Fruit fly (Drosophila melanogaster) whole organism, embryonic: Measurements from ENCODE around the gene CG32537.

ENCODE experiments used
- Abd-B ChIP-seq: fragments of 200-800 bp; sonication (Bioruptor generic); optimal IDR thresholded peaks from 2 replicates; lab custom pipeline; 2018; ENCODE audit warnings: missing biosample characterization, mild to moderate bottlenecking, missing genetic modification characterization, moderate library complexity
- CG10209 ChIP-seq: fragments of 200-800 bp; sonication (Bioruptor generic); optimal IDR thresholded peaks from 3 replicates; lab custom pipeline; 2017; ENCODE audit warnings: missing biosample characterization, mild to moderate bottlenecking, missing genetic modification characterization, missing genetic modification reagents
- CG11456 ChIP-seq: fragments of 200-800 bp; sonication (Bioruptor generic); IDR thresholded peaks from 3 replicates; pipeline ENCODE4 v1.3.6; 2022; ENCODE audit warnings: missing biosample characterization, missing genetic modification characterization
- CG12219 ChIP-seq: fragments of 200-800 bp; sonication (Bioruptor generic); optimal IDR thresholded peaks from 3 replicates; lab custom pipeline; 2018; ENCODE audit warnings: missing biosample characterization, mild to moderate bottlenecking, missing genetic modification characterization
- CG12659 ChIP-seq: fragments of 200-800 bp; sonication (Bioruptor generic); optimal IDR thresholded peaks from 3 replicates; lab custom pipeline; 2017; ENCODE audit warnings: mild to moderate bottlenecking, missing biosample characterization, missing genetic modification reagents, missing genetic modification characterization
- CG12744 ChIP-seq: fragments of 200-800 bp; sonication (Bioruptor generic); optimal IDR thresholded peaks from 2 replicates; lab custom pipeline; 2016; ENCODE audit warnings: missing biosample characterization, missing genetic modification characterization
- CG13775 ChIP-seq: fragments of 200-800 bp; sonication (Bioruptor generic); optimal IDR thresholded peaks from 3 replicates; lab custom pipeline; 2017; ENCODE audit warnings: missing biosample characterization, mild to moderate bottlenecking, missing genetic modification characterization
- CG14441 ChIP-seq: fragments of 200-800 bp; sonication (Bioruptor generic); IDR thresholded peaks from 2 replicates; pipeline ENCODE4 v1.3.6; 2022; ENCODE audit warnings: missing biosample characterization, missing genetic modification characterization
- CG1832 ChIP-seq: fragments of 200-800 bp; sonication (Bioruptor generic); optimal IDR thresholded peaks from 2 replicates; lab custom pipeline; 2017; ENCODE audit warnings: missing biosample characterization, mild to moderate bottlenecking, missing genetic modification characterization, inconsistent platforms
- CG18599 ChIP-seq: fragments of 200-800 bp; sonication (Bioruptor generic); optimal IDR thresholded peaks from 3 replicates; lab custom pipeline; 2017; ENCODE audit warnings: missing biosample characterization, missing genetic modification characterization, mild to moderate bottlenecking, moderate library complexity, missing genetic modification reagents
- CG3838 ChIP-seq: fragments of 200-800 bp; sonication (Bioruptor generic); optimal IDR thresholded peaks from 3 replicates; lab custom pipeline; 2016; ENCODE audit warnings: missing biosample characterization, missing genetic modification characterization
- CG4730 ChIP-seq: fragments of 200-800 bp; sonication (Bioruptor generic); IDR thresholded peaks from 2 replicates; pipeline ENCODE4 v1.3.6; 2022; ENCODE audit warnings: missing biosample characterization, missing genetic modification characterization
- CG5245 ChIP-seq: fragments of 200-800 bp; sonication (Bioruptor generic); optimal IDR thresholded peaks from 3 replicates; lab custom pipeline; 2016; ENCODE audit warnings: missing biosample characterization, missing genetic modification characterization
- CG7357 ChIP-seq: fragments of 200-800 bp; sonication (Bioruptor generic); IDR thresholded peaks from 3 replicates; pipeline ENCODE4 v1.3.6; 2022; ENCODE audit warnings: missing biosample characterization, missing genetic modification characterization
- CG8281 ChIP-seq: fragments of 200-800 bp; sonication (Bioruptor generic); optimal IDR thresholded peaks from 2 replicates; lab custom pipeline; 2018; ENCODE audit warnings: missing biosample characterization, mild to moderate bottlenecking, missing genetic modification characterization, moderate library complexity
- Dbx ChIP-seq: fragments of 200-800 bp; sonication (Bioruptor generic); IDR thresholded peaks from 3 replicates; pipeline ENCODE4 v1.3.6; 2022; ENCODE audit warnings: missing biosample characterization, missing genetic modification characterization
- Fer2 ChIP-seq: fragments of 200-800 bp; sonication (Bioruptor generic); optimal IDR thresholded peaks from 2 replicates; lab custom pipeline; 2018; ENCODE audit warnings: missing biosample characterization, mild to moderate bottlenecking, missing genetic modification characterization, moderate library complexity
- HmgD ChIP-seq: fragments of 200-800 bp; sonication (Bioruptor generic); optimal IDR thresholded peaks from 3 replicates; lab custom pipeline; 2016; ENCODE audit warnings: missing biosample characterization, missing genetic modification characterization
- Hmr ChIP-seq: fragments of 200-800 bp; sonication (Bioruptor generic); optimal IDR thresholded peaks from 3 replicates; lab custom pipeline; 2017; ENCODE audit warnings: mild to moderate bottlenecking, missing biosample characterization, missing genetic modification reagents, missing genetic modification characterization
- Hmx ChIP-seq: fragments of 200-800 bp; sonication (Bioruptor generic); optimal IDR thresholded peaks from 2 replicates; lab custom pipeline; 2016; ENCODE audit warnings: missing biosample characterization, missing genetic modification characterization
- MTF-1 ChIP-seq: fragments of 200-800 bp; sonication (Bioruptor generic); optimal IDR thresholded peaks from 2 replicates; lab custom pipeline; 2018; ENCODE audit warnings: missing biosample characterization, mild to moderate bottlenecking, missing genetic modification characterization, borderline replicate concordance
- Mrtf ChIP-seq: fragments of 200-800 bp; sonication (Bioruptor generic); IDR thresholded peaks from 3 replicates; pipeline ENCODE4 v1.3.6; 2022; ENCODE audit warnings: missing biosample characterization, missing genetic modification characterization
- Nf-YC ChIP-seq: fragments of 200-800 bp; optimal IDR thresholded peaks from 3 replicates; lab custom pipeline; 2019; ENCODE audit warnings: missing biosample characterization, mild to moderate bottlenecking, missing genetic modification characterization, moderate library complexity
- Ptx1 ChIP-seq: fragments of 200-800 bp; sonication (Bioruptor generic); IDR thresholded peaks from 2 replicates; pipeline ENCODE4 v1.3.6; 2022; ENCODE audit warnings: missing biosample characterization, missing genetic modification characterization
- Rfx ChIP-seq: fragments of 200-800 bp; sonication (Bioruptor generic); IDR thresholded peaks from 2 replicates; pipeline ENCODE4 v1.3.6; 2022; ENCODE audit warnings: missing biosample characterization, missing genetic modification characterization
- Sry-δ ChIP-seq: fragments of 200-800 bp; sonication (Bioruptor generic); optimal IDR thresholded peaks from 2 replicates; lab custom pipeline; 2016; ENCODE audit warnings: missing biosample characterization, missing genetic modification characterization
- Tbp ChIP-seq: fragments of >200 bp; optimal IDR thresholded peaks from 2 replicates; lab custom pipeline; 2018; ENCODE audit warnings: missing biosample characterization, missing genetic modification characterization
- az2 ChIP-seq: fragments of 200-800 bp; sonication (Bioruptor generic); optimal IDR thresholded peaks from 3 replicates; lab custom pipeline; 2016; ENCODE audit warnings: missing biosample characterization, missing genetic modification characterization
- bbx ChIP-seq: fragments of 200-800 bp; sonication (Bioruptor generic); IDR thresholded peaks from 2 replicates; pipeline ENCODE4 v1.3.6; 2022; ENCODE audit warnings: missing biosample characterization, missing genetic modification characterization; ENCODE audit not compliant: partially characterized antibody
- chm ChIP-seq: fragments of 200-800 bp; sonication (Bioruptor generic); IDR thresholded peaks from 2 replicates; pipeline ENCODE4 v1.3.6; 2022; ENCODE audit warnings: missing biosample characterization, missing genetic modification characterization
- chn ChIP-seq: fragments of 200-800 bp; sonication (Bioruptor generic); optimal IDR thresholded peaks from 2 replicates; lab custom pipeline; 2016; ENCODE audit warnings: missing biosample characterization, missing genetic modification characterization
- crol ChIP-seq: fragments of 200-800 bp; sonication (Bioruptor generic); IDR thresholded peaks from 2 replicates; pipeline ENCODE4 v1.3.6; 2022; ENCODE audit warnings: missing biosample characterization, missing genetic modification characterization
- disco-r ChIP-seq: fragments of 200-800 bp; sonication (Bioruptor generic); optimal IDR thresholded peaks from 2 replicates; lab custom pipeline; 2016; ENCODE audit warnings: missing biosample characterization, missing genetic modification characterization
- dmrt11E ChIP-seq: fragments of 200-800 bp; sonication (Bioruptor generic); optimal IDR thresholded peaks from 3 replicates; lab custom pipeline; 2018; ENCODE audit warnings: missing biosample characterization, mild to moderate bottlenecking, missing genetic modification characterization, moderate library complexity
- dpn ChIP-seq, 2 experiments: fragments of 200-800 bp; sonication (Bioruptor generic); optimal IDR thresholded peaks; 3 replicates each; lab custom pipeline; 2016; ENCODE audit warnings: missing biosample characterization in 2 of 2, missing genetic modification characterization in 2 of 2
- en ChIP-seq: fragments of 200-800 bp; sonication (Bioruptor generic); optimal IDR thresholded peaks from 2 replicates; lab custom pipeline; 2016; ENCODE audit warnings: missing biosample characterization, missing genetic modification characterization
- hb ChIP-seq: fragments of 200-800 bp; sonication (Bioruptor generic); IDR thresholded peaks from 3 replicates; pipeline ENCODE4 v1.3.6; 2022; ENCODE audit warnings: missing biosample characterization, missing genetic modification characterization; ENCODE audit not compliant: partially characterized antibody
- jumu ChIP-seq: fragments of 200-800 bp; sonication (Bioruptor generic); optimal IDR thresholded peaks from 3 replicates; lab custom pipeline; 2016; ENCODE audit warnings: missing biosample characterization, missing genetic modification characterization
- lab ChIP-seq: fragments of 200-800 bp; sonication (Bioruptor generic); optimal IDR thresholded peaks from 3 replicates; lab custom pipeline; 2017; ENCODE audit warnings: missing biosample characterization, missing genetic modification characterization, mild to moderate bottlenecking, moderate library complexity, missing genetic modification reagents
- maf-S ChIP-seq: fragments of 200-800 bp; sonication (Bioruptor generic); optimal IDR thresholded peaks from 2 replicates; lab custom pipeline; 2016; ENCODE audit warnings: missing biosample characterization, missing genetic modification characterization
- p53 ChIP-seq: fragments of 200-800 bp; sonication (Bioruptor generic); optimal IDR thresholded peaks from 2 replicates; lab custom pipeline; 2016; ENCODE audit warnings: missing biosample characterization, missing genetic modification characterization
- pfk ChIP-seq: fragments of 200-800 bp; sonication (Bioruptor generic); optimal IDR thresholded peaks from 2 replicates; lab custom pipeline; 2018; ENCODE audit warnings: missing biosample characterization, mild to moderate bottlenecking, missing genetic modification characterization, moderate library complexity
- pnt ChIP-seq: fragments of 200-800 bp; sonication (Bioruptor generic); optimal IDR thresholded peaks from 3 replicates; lab custom pipeline; 2016; ENCODE audit warnings: missing biosample characterization, missing genetic modification characterization
- ro ChIP-seq: fragments of 200-800 bp; sonication (Bioruptor generic); IDR thresholded peaks from 2 replicates; pipeline ENCODE4 v1.3.6; 2022; ENCODE audit warnings: missing biosample characterization, missing genetic modification characterization
- run ChIP-seq: fragments of 200-800 bp; sonication (Bioruptor generic); optimal IDR thresholded peaks from 3 replicates; lab custom pipeline; 2018; ENCODE audit warnings: missing biosample characterization, mild to moderate bottlenecking, missing genetic modification characterization
- seq ChIP-seq: fragments of 200-800 bp; sonication (Bioruptor generic); IDR thresholded peaks from 2 replicates; pipeline ENCODE4 v1.3.6; 2022; ENCODE audit warnings: missing biosample characterization, missing genetic modification characterization
- sug ChIP-seq: fragments of 200-800 bp; optimal IDR thresholded peaks from 2 replicates; lab custom pipeline; 2019; ENCODE audit warnings: missing biosample characterization, mild to moderate bottlenecking, missing genetic modification characterization, moderate library complexity
- vfl ChIP-seq: fragments of 200-800 bp; sonication (Bioruptor generic); optimal IDR thresholded peaks from 2 replicates; lab custom pipeline; 2016; ENCODE audit warnings: missing biosample characterization, missing genetic modification characterization
- vvl ChIP-seq: fragments of 200-800 bp; sonication (Bioruptor generic); IDR thresholded peaks from 2 replicates; pipeline ENCODE4 v1.3.6; 2022; ENCODE audit warnings: missing biosample characterization, missing genetic modification characterization
- zen2 ChIP-seq: fragments of 200-800 bp; sonication (Bioruptor generic); IDR thresholded peaks from 3 replicates; pipeline ENCODE4 v1.3.6; 2022; ENCODE audit warnings: missing biosample characterization, missing genetic modification characterization; ENCODE audit not compliant: partially characterized antibody

CG32537 gene

DNA sequence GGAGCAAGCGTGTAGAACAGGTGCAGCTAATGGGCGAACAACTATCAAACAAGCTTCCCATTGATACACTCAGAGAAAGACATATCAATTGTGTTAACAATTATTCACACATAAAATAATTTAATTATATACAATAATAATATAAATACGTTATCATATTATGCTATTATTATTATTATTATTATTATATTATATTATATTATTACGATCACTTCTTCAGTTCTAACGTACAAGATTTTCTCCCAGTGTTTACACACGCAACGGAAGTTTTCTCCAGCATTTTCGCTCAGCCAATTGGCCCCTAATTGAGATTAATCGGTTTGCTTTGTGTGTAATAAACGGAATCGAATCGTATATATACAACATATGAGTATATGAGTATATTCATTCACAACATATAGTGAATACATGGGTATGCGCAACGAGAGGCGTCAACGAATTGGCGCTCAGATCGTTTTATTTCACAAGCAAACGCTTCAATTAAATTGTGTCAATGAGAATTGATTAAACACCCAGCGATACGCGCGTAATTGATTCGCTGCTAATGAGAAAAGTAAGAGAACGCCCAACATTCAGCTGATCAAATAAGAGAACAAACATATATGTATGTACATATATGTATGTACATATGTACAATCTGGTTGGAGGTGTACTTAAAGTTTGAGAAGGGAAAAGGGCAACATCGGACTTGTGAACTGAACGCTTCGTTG is 40.9 kb upstream of the CG32537 start (continued):
- TF ChIP-seq bbx (GFP tag; lab: Robert Waterston, UW) (no peak), Ptx1 (peak; percentile 65), zen2 (no peak), CG12219 (GFP tag; lab: Kevin White, UChicago) (peak; percentile 17), maf-S (GFP tag; lab: Kevin White, UChicago) (no peak), vvl (GFP tag; lab: Robert Waterston, UW) (peak; percentile 71), CG8281 (tag; lab: Kevin White, UChicago) (no peak), CG13775 (GFP tag; lab: Kevin White, UChicago) (peak; percentile 59), Fer2 (tag; lab: Kevin White, UChicago) (no peak), Sry-δ (no peak), CG5245 (GFP tag; lab: Kevin White, UChicago) (no peak), Tbp (GFP tag; lab: Kevin White, UChicago) (no peak), dpn (GFP tag; optimal IDR thresholded peaks at IDR 0.05; lab: Kevin White, UChicago) (peak in 1 of 2 experiments; percentile 48), Hmr (GFP tag; lab: Kevin White, UChicago) (peak; percentile 64), az2 (peak; percentile 24), HmgD (no peak), en (GFP tag; lab: Kevin White, UChicago) (no peak), Rfx (GFP tag; lab: Robert Waterston, UW) (peak; percentile 53), CG4730 (GFP tag; lab: Robert Waterston, UW) (0 out of 2 replicates have a peak, but pooled peaks have one; percentile 22), CG18599 (GFP tag; lab: Kevin White, UChicago) (peak; percentile 87), Hmx (no peak), crol (GFP tag; lab: Robert Waterston, UW) (no peak), CG12659 (GFP tag; lab: Kevin White, UChicago) (peak; percentile 58), p53 (GFP tag; lab: Kevin White, UChicago) (no peak), Dbx (peak; percentile 64; the same call in 1 of the 3 replicates), dmrt11E (peak; percentile 63), CG1832 (GFP tag; lab: Kevin White, UChicago) (no peak), seq (GFP tag; lab: Robert Waterston, UW) (peak; percentile 61), chn (no peak), ro (GFP tag; lab: Robert Waterston, UW) (no peak), Nf-YC (tag; lab: Kevin White, UChicago) (peak; percentile 41), pfk (no peak), CG14441 (peak; percentile 19; the same call in 1 of the 2 replicates), Mrtf (no peak), hb (no peak), CG10209 (peak; percentile 58), CG7357 (GFP tag; lab: Robert Waterston, UW) (no peak), chm (GFP tag; lab: Robert Waterston, UW) (no peak), vfl (GFP tag; lab: Kevin White, UChicago) (no peak), lab (GFP tag; lab: Kevin White, UChicago) (peak; percentile 77), MTF-1 (GFP tag; lab: Kevin White, UChicago) (no peak), jumu (no peak), CG11456 (no peak), disco-r (GFP tag; lab: Kevin White, UChicago) (no peak), sug (tag; lab: Kevin White, UChicago) (peak; percentile 38), pnt (GFP tag; lab: Kevin White, UChicago) (no peak), run (peak; percentile 39), Abd-B (peak; percentile 20), CG12744 (GFP tag; lab: Kevin White, UChicago) (no peak), CG3838 (no peak)
